Worm (Caenorhabditis elegans) whole organism, L2 larva: ENCODE data around the gene F21D5.9.

ENCODE experiments used
- C34F6.9 ChIP-seq: fragments of 150-350 bp; optimal IDR thresholded peaks from 2 replicates; lab custom pipeline; 2014; ENCODE audit warnings: missing biosample characterization, missing genetic modification characterization
- F13H6.1 ChIP-seq: sonication (generic microtip); optimal IDR thresholded peaks from 2 replicates; lab custom pipeline; 2016; ENCODE audit warnings: missing genetic modification characterization, missing compliant biosample characterization
- R02D3.7 ChIP-seq: fragments of 150-350 bp; optimal IDR thresholded peaks from 2 replicates; lab custom pipeline; 2014; ENCODE audit warnings: missing biosample characterization, missing genetic modification characterization
- Y55F3AM.14 ChIP-seq: fragments of 200-800 bp; sonication (Bioruptor generic); optimal IDR thresholded peaks from 2 replicates; lab custom pipeline; 2018; ENCODE audit warnings: mild to moderate bottlenecking, missing genetic modification characterization, missing compliant biosample characterization
- ZK546.5 ChIP-seq: sonication (generic microtip); optimal IDR thresholded peaks from 2 replicates; lab custom pipeline; 2017; ENCODE audit warnings: missing biosample characterization, missing genetic modification characterization
- alr-1 ChIP-seq: fragments of 150-350 bp; optimal IDR thresholded peaks from 2 replicates; lab custom pipeline; 2014; ENCODE audit warnings: missing biosample characterization, missing genetic modification characterization
- aly-2 ChIP-seq: fragments of 150-350 bp; optimal IDR thresholded peaks from 2 replicates; lab custom pipeline; 2014; ENCODE audit warnings: missing biosample characterization, missing genetic modification characterization
- ama-1 ChIP-seq: fragments of 150-350 bp; optimal IDR thresholded peaks from 2 replicates; lab custom pipeline; 2018; ENCODE audit warnings: inconsistent platforms
- blmp-1 ChIP-seq: sonication (generic microtip); optimal IDR thresholded peaks from 2 replicates; lab custom pipeline; 2017; ENCODE audit warnings: missing genetic modification characterization, mild to moderate bottlenecking, missing compliant biosample characterization, antibody characterized with exemption, moderate library complexity; ENCODE audit not compliant: insufficient read depth
- ceh-16 ChIP-seq: fragments of 150-350 bp; optimal IDR thresholded peaks from 2 replicates; lab custom pipeline; 2014; ENCODE audit warnings: missing biosample characterization, missing genetic modification characterization
- ceh-82 ChIP-seq: fragments of 150-350 bp; optimal IDR thresholded peaks from 2 replicates; lab custom pipeline; 2014; ENCODE audit warnings: missing biosample characterization, missing genetic modification characterization
- crh-2 ChIP-seq: sonication (generic microtip); optimal IDR thresholded peaks from 2 replicates; lab custom pipeline; 2017; ENCODE audit warnings: missing biosample characterization, missing genetic modification characterization
- egl-27 ChIP-seq: sonication (generic microtip); optimal IDR thresholded peaks from 3 replicates; lab custom pipeline; 2017; ENCODE audit warnings: missing biosample characterization, missing genetic modification reagents, missing genetic modification characterization
- fos-1 ChIP-seq: fragments of 150-350 bp; optimal IDR thresholded peaks from 2 replicates; lab custom pipeline; 2014; ENCODE audit warnings: missing biosample characterization, missing genetic modification characterization
- gmeb-1 ChIP-seq: fragments of 150-350 bp; optimal IDR thresholded peaks from 2 replicates; lab custom pipeline; 2014; ENCODE audit warnings: missing biosample characterization, missing genetic modification characterization
- lin-13 ChIP-seq: fragments of 150-350 bp; optimal IDR thresholded peaks from 2 replicates; lab custom pipeline; 2014; ENCODE audit warnings: missing biosample characterization, missing genetic modification reagents, missing genetic modification characterization
- lin-39 ChIP-seq: fragments of 150-350 bp; optimal IDR thresholded peaks from 2 replicates; lab custom pipeline; 2014; ENCODE audit warnings: missing biosample characterization, missing genetic modification reagents, missing genetic modification characterization
- lsy-2 ChIP-seq, 2 experiments: fragments of 150-350 bp in 1 of 2; sonication (generic microtip) in 1 of 2; optimal IDR thresholded peaks; 2 replicates each; lab custom pipeline; 2014 to 2017; ENCODE audit warnings: missing biosample characterization in 2 of 2, missing genetic modification characterization in 2 of 2
- mbf-1 ChIP-seq: sonication (generic microtip); optimal IDR thresholded peaks from 2 replicates; lab custom pipeline; 2017; ENCODE audit warnings: missing biosample characterization, missing genetic modification characterization
- mdl-1 ChIP-seq, 2 experiments: fragments of 150-350 bp in 1 of 2; sonication (generic microtip) in 1 of 2; optimal IDR thresholded peaks; 2 replicates each; lab custom pipeline; 2017; ENCODE audit warnings: missing biosample characterization in 2 of 2, missing genetic modification characterization in 2 of 2
- nhr-11 ChIP-seq: fragments of 150-350 bp; optimal IDR thresholded peaks from 2 replicates; lab custom pipeline; 2014; ENCODE audit warnings: missing biosample characterization, missing genetic modification characterization
- nhr-12 ChIP-seq: fragments of 150-350 bp; optimal IDR thresholded peaks from 2 replicates; lab custom pipeline; 2014; ENCODE audit warnings: missing biosample characterization, missing genetic modification characterization
- nhr-129 ChIP-seq: fragments of 150-350 bp; optimal IDR thresholded peaks from 2 replicates; lab custom pipeline; 2014; ENCODE audit warnings: missing biosample characterization, missing genetic modification characterization
- nhr-23 ChIP-seq: fragments of 150-350 bp; optimal IDR thresholded peaks from 2 replicates; lab custom pipeline; 2014; ENCODE audit warnings: missing biosample characterization, missing genetic modification reagents, missing genetic modification characterization
- nhr-237 ChIP-seq: fragments of 150-350 bp; optimal IDR thresholded peaks from 2 replicates; lab custom pipeline; 2014; ENCODE audit warnings: missing biosample characterization, missing genetic modification characterization
- nhr-25 ChIP-seq: fragments of 150-350 bp; sonication (generic microtip); optimal IDR thresholded peaks from 3 replicates; lab custom pipeline; 2014; ENCODE audit warnings: missing biosample characterization, missing genetic modification characterization
- peb-1 ChIP-seq: fragments of 150-350 bp; optimal IDR thresholded peaks from 2 replicates; lab custom pipeline; 2014; ENCODE audit warnings: missing biosample characterization, missing genetic modification characterization
- skn-1 ChIP-seq: sonication (generic microtip); optimal IDR thresholded peaks from 2 replicates; lab custom pipeline; 2017; ENCODE audit warnings: missing biosample characterization, missing genetic modification characterization
- sma-3 ChIP-seq: sonication (generic microtip); optimal IDR thresholded peaks from 2 replicates; lab custom pipeline; 2016; ENCODE audit warnings: missing genetic modification reagents, missing genetic modification characterization, missing compliant biosample characterization
- sma-9 ChIP-seq, 2 experiments: fragments of 150-350 bp in 1 of 2; sonication (generic microtip) in 1 of 2; optimal IDR thresholded peaks; 2 replicates each; lab custom pipeline; 2014 to 2016; ENCODE audit warnings: missing genetic modification characterization in 2 of 2, mild to moderate bottlenecking in 1 of 2, missing biosample characterization in 1 of 2, missing compliant biosample characterization in 1 of 2, missing genetic modification reagents in 1 of 2, moderate library complexity in 1 of 2
- snpc-4 ChIP-seq: fragments of 150-350 bp; optimal IDR thresholded peaks from 2 replicates; lab custom pipeline; 2014; ENCODE audit warnings: missing biosample characterization, missing genetic modification characterization
- unc-39 ChIP-seq: fragments of 150-350 bp; optimal IDR thresholded peaks from 2 replicates; lab custom pipeline; 2014; ENCODE audit warnings: missing biosample characterization, missing genetic modification characterization
- unc-55 ChIP-seq: fragments of 150-350 bp; sonication (generic microtip); optimal IDR thresholded peaks from 3 replicates; lab custom pipeline; 2014; ENCODE audit warnings: missing biosample characterization, missing genetic modification reagents, missing genetic modification characterization
- zag-1 ChIP-seq: fragments of 150-350 bp; optimal IDR thresholded peaks from 2 replicates; lab custom pipeline; 2014; ENCODE audit warnings: missing biosample characterization, missing genetic modification characterization
- ztf-1 ChIP-seq: fragments of 200-800 bp; sonication (Bioruptor generic); conservative IDR thresholded peaks from 2 replicates; pipeline ENCODE4 v1.3.6; 2022; ENCODE audit warnings: missing genetic modification characterization, missing compliant biosample characterization
- ztf-11 ChIP-seq: sonication (generic microtip); optimal IDR thresholded peaks from 2 replicates; lab custom pipeline; 2017; ENCODE audit warnings: missing biosample characterization, missing genetic modification characterization

The F21D5.9 gene

ce11 chrIV:8745591-8746302 is 21.9 kb downstream of the F21D5.9 start, which contains the start of the genes F20C5.7 and parg-1:
TSS of gene F20C5.7 (minus strand) at chrIV:8745691.
TSS of gene parg-1 (plus strand) at chrIV:8746252.
- TF ChIP-seq fos-1 (tag; lab: Kevin White, UChicago) (no peak), zag-1 (tag; lab: Kevin White, UChicago) (no peak), ZK546.5 (tag; lab: Kevin White, UChicago) (no peak), lin-39 (tag; lab: Kevin White, UChicago) (no peak)

DNA sequence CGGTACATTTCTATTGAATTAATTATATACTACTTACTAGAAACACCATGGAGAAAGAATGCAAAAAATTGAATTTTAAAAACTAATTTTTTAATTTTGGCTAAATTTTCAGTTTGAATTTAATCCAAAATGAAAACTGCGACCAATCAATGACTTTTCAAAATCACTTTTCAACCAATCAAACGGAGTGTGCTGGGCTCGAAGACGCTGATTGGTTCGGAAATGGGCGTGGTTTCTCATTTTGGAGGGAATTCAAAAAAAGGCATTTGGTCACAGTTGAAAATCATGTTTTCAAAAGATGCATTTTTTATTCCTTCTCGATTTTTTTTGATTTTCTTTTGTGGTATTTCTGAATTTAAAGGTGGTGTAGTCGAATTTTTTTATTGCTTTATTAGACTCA is 25.1 kb downstream of the F21D5.9 start:
- no peak for TF ChIP-seq nhr-23
- no peak for TF ChIP-seq nhr-11 (tag; lab: Kevin White, UChicago)
- TF ChIP-seq fos-1 (tag; lab: Kevin White, UChicago) = no peak
- TF ChIP-seq gmeb-1 (tag; lab: Kevin White, UChicago) = no peak
- TF ChIP-seq alr-1 (tag; lab: Kevin White, UChicago) = no peak
- no peak for TF ChIP-seq R02D3.7 (tag; lab: Kevin White, UChicago)
- TF ChIP-seq mbf-1 = no peak
- no peak for TF ChIP-seq peb-1 (tag; lab: Kevin White, UChicago)
- no peak for TF ChIP-seq snpc-4
- TF ChIP-seq zag-1 (tag; lab: Kevin White, UChicago) = no peak
- no peak for TF ChIP-seq ama-1 (lab: Kevin White, UChicago)
- no peak for TF ChIP-seq ceh-82 (tag; lab: Kevin White, UChicago)

- TF ChIP-seq gmeb-1 (tag; lab: Kevin White, UChicago) (no peak), mdl-1 (tag; optimal IDR thresholded peaks at IDR 0.05; lab: Kevin White, UChicago) (no peak), sma-3 (GFP tag; lab: Kevin White, UChicago) (no peak), unc-39 (tag; lab: Kevin White, UChicago) (no peak)
These were observed 28.7 kb downstream of the F21D5.9 start for ce11 chrIV:8752492-8752891.

ce11 chrIV:8754146-8754545 is 30.3 kb downstream of the F21D5.9 start:
- TF ChIP-seq ztf-1 (GFP tag; lab: Robert Waterston, UW) (no peak), nhr-237 (tag; lab: Kevin White, UChicago) (no peak), aly-2 (no peak), Y55F3AM.14 (GFP tag; lab: Kevin White, UChicago) (no peak), nhr-25 (tag; lab: Kevin White, UChicago) (no peak), ceh-82 (tag; lab: Kevin White, UChicago) (no peak), F13H6.1 (no peak), ztf-11 (no peak), blmp-1 (tag; lab: Kevin White, UChicago) (no peak), skn-1 (tag; lab: Kevin White, UChicago) (no peak)

DNA sequence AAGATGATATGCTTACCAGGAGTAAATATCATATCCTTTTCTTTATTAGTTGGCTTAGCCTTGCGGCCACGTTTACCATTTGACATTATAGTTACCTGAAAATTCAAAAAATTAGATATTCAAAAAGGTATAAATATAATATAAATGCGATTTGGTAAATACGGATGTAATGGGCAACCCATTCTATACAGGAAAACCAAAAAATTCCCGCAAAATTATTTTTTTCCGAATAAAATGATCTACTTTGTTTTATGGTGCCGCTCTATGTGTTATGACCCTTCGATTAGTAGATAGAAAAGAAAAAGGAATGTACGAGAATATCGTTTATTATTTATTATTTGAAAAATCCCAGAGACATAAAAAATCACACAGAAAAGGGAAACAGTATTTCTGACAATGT is 30.9 kb downstream of the F21D5.9 start, which contains the start of gene elli-1:
TSS of gene elli-1 (minus strand) at position 101 of the 400 bp plus-strand sequence.
- TF ChIP-seq skn-1 (tag; lab: Kevin White, UChicago) (no peak), ceh-16 (tag; lab: Kevin White, UChicago) (no peak), lsy-2 (tag; optimal IDR thresholded peaks at IDR 0.05; lab: Kevin White, UChicago) (no peak), gmeb-1 (tag; lab: Kevin White, UChicago) (no peak), F13H6.1 (no peak), lin-13 (GFP tag; lab: Kevin White, UChicago) (no peak), R02D3.7 (tag; lab: Kevin White, UChicago) (no peak), ama-1 (lab: Kevin White, UChicago) (no peak), egl-27 (tag; lab: Kevin White, UChicago) (no peak), aly-2 (no peak), nhr-23 (no peak), sma-3 (GFP tag; lab: Kevin White, UChicago) (no peak), mbf-1 (no peak)

DNA sequence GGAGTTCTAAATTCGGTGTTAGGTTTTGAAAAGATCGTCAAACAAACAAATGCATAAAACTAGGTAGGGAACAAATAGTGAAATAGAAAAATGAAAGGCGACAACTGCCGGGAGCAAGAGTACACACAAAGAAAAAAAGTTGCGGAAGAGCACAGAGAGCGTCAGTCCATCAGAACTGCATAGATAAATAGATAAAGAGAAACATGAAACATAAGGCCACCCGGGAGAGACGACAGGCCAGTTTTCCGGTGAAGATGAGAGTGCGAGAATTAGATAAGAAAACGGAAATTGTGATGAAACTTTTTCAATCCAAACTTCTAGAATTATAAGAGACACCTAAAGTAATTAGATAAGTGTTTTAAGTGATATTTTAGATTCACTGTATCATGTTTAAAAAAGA is 33.9 kb downstream of the F21D5.9 start:
- peak; percentile 12 for TF ChIP-seq unc-55
- TF ChIP-seq C34F6.9 = peak; percentile 7
- no peak for TF ChIP-seq snpc-4
- no peak for TF ChIP-seq mbf-1
- peak; percentile 64 for TF ChIP-seq F13H6.1
- TF ChIP-seq blmp-1 (tag; lab: Kevin White, UChicago) = no peak
- peak; percentile 90 for TF ChIP-seq fos-1 (tag; lab: Kevin White, UChicago)
- peak; percentile 26 for TF ChIP-seq nhr-129 (tag; lab: Kevin White, UChicago)
- no peak for TF ChIP-seq nhr-25 (tag; lab: Kevin White, UChicago)
- no peak for TF ChIP-seq skn-1 (tag; lab: Kevin White, UChicago)
- TF ChIP-seq ZK546.5 (tag; lab: Kevin White, UChicago) = no peak
- no peak for TF ChIP-seq nhr-12 (tag; lab: Kevin White, UChicago)
- no peak for TF ChIP-seq R02D3.7 (tag; lab: Kevin White, UChicago)
- TF ChIP-seq crh-2 (tag; lab: Kevin White, UChicago) = peak; percentile 35
- TF ChIP-seq sma-9 (GFP tag; optimal IDR thresholded peaks at IDR 0.05; lab: Kevin White, UChicago) = peak; percentile 14
- TF ChIP-seq sma-9 (tag; optimal IDR thresholded peaks at IDR 0.05; lab: Kevin White, UChicago) = no peak
